Worm (Caenorhabditis elegans) whole organism, midembryonic: ENCODE data around the gene fbxb-42.
"Not testable (repeated sequence)": the region's sequence is repeated elsewhere in the genome, so short reads cannot be mapped to it uniquely, and the experiment has no call there.

Source experiments
- T22C8.4 ChIP-seq: fragments of 200-800 bp; sonication (Bioruptor generic); IDR thresholded peaks from 2 replicates; pipeline ENCODE4 v1.3.6; 2022; ENCODE audit warnings: missing genetic modification characterization, missing compliant biosample characterization
- cog-1 ChIP-seq: sonication (generic microtip); optimal IDR thresholded peaks from 2 replicates; lab custom pipeline; 2016; ENCODE audit warnings: missing genetic modification characterization, missing compliant biosample characterization
- flt-1 ChIP-seq: fragments of 200-800 bp; sonication (Bioruptor generic); IDR thresholded peaks from 2 replicates; pipeline ENCODE4 v1.3.6; 2022; ENCODE audit warnings: missing genetic modification characterization, missing compliant biosample characterization
- klf-2 ChIP-seq: fragments of 200-800 bp; sonication (Bioruptor generic); conservative IDR thresholded peaks from 2 replicates; pipeline ENCODE4 v1.3.6; 2022; ENCODE audit warnings: missing genetic modification reagents, missing genetic modification characterization, missing compliant biosample characterization
- med-1 ChIP-seq: sonication (generic microtip); optimal IDR thresholded peaks from 2 replicates; lab custom pipeline; 2017; ENCODE audit warnings: missing genetic modification characterization, mild to moderate bottlenecking, missing compliant biosample characterization, antibody characterized with exemption, missing genetic modification reagents; ENCODE audit not compliant: insufficient read depth
- ref-1 ChIP-seq: fragments of 200-800 bp; sonication (Bioruptor generic); conservative IDR thresholded peaks from 2 replicates; pipeline ENCODE4 v1.3.6; 2022; ENCODE audit warnings: missing genetic modification reagents, missing genetic modification characterization, missing compliant biosample characterization
- tab-1 ChIP-seq: fragments of 200-800 bp; sonication (Bioruptor generic); IDR thresholded peaks from 2 replicates; pipeline ENCODE4 v1.3.6; 2022; ENCODE audit warnings: missing genetic modification characterization, missing compliant biosample characterization
- ztf-23 ChIP-seq: fragments of 200-800 bp; sonication (Bioruptor generic); IDR thresholded peaks from 2 replicates; pipeline ENCODE4 v1.3.6; 2022; ENCODE audit warnings: missing genetic modification reagents, missing genetic modification characterization, missing compliant biosample characterization
- ztf-29 ChIP-seq: fragments of 200-800 bp; sonication (Bioruptor generic); IDR thresholded peaks from 2 replicates; pipeline ENCODE4 v1.3.6; 2022; ENCODE audit warnings: missing genetic modification reagents, missing genetic modification characterization, missing compliant biosample characterization

Gene fbxb-42

DNA sequence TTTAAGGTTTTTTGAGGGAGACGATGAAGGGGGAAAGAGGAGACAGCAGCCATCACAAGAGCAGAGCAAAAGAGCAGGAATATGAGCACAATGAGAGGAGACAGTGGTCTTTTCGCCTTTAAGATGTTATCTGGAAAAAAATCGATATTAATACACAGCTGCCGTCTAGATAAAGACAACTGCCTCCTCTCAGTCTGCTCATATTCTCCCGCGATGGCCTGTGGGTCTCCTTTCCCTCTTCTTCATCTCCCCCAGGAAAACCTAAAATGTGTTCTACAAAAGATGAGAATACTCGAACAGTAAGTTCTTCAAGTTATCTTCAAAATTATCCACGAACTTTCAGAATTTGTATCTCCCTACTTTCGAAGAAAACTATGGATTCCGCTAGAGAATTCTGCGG is 13.1 kb downstream of the fbxb-42 start, which contains the start of the genes fbxb-52 and fbxb-51:
Gene fbxb-52 (minus strand): TSS at position 101 of the 400 bp plus-strand sequence.
Gene fbxb-51 (plus strand): TSS at position 212 of the 400 bp plus-strand sequence.
- no peak for TF ChIP-seq T22C8.4 (GFP tag; lab: Robert Waterston, UW)
- no peak for TF ChIP-seq flt-1
- TF ChIP-seq ztf-23 (GFP tag; lab: Robert Waterston, UW): no peak
- no peak for TF ChIP-seq tab-1 (GFP tag; lab: Robert Waterston, UW)
- no peak for TF ChIP-seq med-1 (GFP tag; lab: Kevin White, UChicago)

DNA sequence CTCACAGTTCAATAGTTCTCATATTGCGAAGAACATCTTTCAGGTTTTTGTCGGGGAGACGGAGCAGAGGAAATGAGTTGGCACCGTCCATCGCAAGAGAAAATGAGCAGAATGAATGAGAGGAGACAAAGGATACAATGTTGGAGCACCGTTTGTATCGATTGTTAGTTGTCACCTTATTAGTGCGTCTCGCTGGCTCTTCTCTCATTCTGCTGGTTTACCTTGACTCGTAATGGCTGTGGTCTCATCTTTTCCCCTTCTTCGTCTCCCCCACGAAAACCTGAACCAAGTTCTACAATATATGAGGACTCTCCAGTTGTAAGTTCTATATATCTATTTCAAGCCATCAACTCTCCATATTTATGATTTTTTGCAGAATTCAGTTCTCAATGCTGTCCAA is 18.8 kb downstream of the fbxb-42 start, which contains the start of the genes fbxb-54 and fbxb-50:
Gene fbxb-54 (minus strand): TSS at position 101 of the 400 bp plus-strand sequence.
Gene fbxb-50 (plus strand): TSS at position 227 of the 400 bp plus-strand sequence.
- TF ChIP-seq tab-1, ref-1, T22C8.4 (GFP tag; lab: Robert Waterston, UW): not testable (repeated sequence)

DNA sequence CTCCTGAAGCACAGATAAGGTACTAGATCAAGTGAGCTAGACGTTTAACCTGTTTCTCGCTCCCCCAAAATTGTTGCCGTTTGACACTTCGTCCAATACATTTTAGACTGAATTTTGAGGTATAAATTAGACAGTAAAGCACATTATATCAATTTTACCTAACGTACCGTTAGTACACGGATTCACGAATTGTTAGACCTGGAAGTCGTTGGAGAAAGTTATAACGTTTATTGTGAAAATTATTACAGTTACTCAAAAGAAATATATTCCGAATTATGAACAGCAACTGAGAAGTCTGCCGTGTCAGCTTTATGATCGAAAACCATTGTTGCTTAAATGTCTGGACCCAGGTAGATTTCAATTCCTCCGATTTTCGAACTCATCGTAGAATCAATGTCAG is 23.4 kb downstream of the fbxb-42 start:
- TF ChIP-seq cog-1: no peak
- no peak for TF ChIP-seq ref-1 (GFP tag; lab: Robert Waterston, UW)
- no peak for TF ChIP-seq med-1 (GFP tag; lab: Kevin White, UChicago)
- TF ChIP-seq ztf-29 (GFP tag; lab: Robert Waterston, UW): no peak
- TF ChIP-seq T22C8.4 (GFP tag; lab: Robert Waterston, UW): no peak
- no peak for TF ChIP-seq tab-1 (GFP tag; lab: Robert Waterston, UW)
- TF ChIP-seq ztf-23 (GFP tag; lab: Robert Waterston, UW): no peak
- TF ChIP-seq flt-1: no peak
- no peak for TF ChIP-seq klf-2

DNA sequence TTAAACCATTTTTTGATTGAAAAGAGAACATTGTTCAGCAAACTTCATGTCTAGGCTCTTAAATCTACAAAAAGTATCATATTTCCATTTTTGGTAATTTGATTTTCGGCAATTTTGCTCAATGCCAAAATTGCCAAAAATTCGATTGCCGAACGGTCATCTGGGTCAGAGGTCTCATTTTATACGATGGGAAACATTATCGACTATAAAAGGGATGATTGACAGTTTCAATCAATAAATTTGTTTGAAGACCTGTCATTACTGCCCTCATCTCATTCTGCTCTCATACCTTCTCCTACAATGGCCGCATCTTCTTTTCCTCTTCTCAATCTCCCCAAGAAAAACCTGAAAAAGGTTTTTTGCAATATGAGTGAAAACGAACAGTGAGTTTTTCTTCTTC is 24.4 kb downstream of the fbxb-42 start, which contains the start of gene K05F6.14:
Gene K05F6.14 (plus strand): TSS at position 301 of the 400 bp plus-strand sequence.
- no peak for TF ChIP-seq ztf-23 (GFP tag; lab: Robert Waterston, UW)
- TF ChIP-seq klf-2: no peak

DNA sequence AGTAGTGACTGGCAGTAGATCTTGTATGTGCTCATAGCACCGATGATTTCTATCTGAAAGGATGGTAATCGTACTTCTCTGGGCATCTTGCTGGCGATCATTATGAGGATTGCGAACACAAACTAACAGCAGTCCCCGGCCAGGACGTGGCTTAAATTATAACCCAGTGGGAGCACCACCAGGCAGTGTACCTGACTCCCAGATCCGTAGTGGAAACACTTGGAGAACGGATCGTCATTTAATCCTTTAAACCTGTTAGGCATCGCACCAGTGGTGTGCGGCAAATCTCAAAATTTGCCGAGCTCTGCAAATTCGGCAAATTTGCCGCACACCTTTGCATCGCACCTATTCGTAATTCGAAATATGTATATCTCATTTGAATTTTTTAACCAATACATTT is 30.2 kb downstream of the fbxb-42 start, which contains the start of gene K05F6.8:
Gene K05F6.8 (minus strand): TSS at position 101 of the 400 bp plus-strand sequence.
- TF ChIP-seq cog-1 (no peak), med-1 (GFP tag; lab: Kevin White, UChicago) (no peak), tab-1 (GFP tag; lab: Robert Waterston, UW) (no peak), klf-2 (no peak), ztf-29 (GFP tag; lab: Robert Waterston, UW) (no peak)

DNA sequence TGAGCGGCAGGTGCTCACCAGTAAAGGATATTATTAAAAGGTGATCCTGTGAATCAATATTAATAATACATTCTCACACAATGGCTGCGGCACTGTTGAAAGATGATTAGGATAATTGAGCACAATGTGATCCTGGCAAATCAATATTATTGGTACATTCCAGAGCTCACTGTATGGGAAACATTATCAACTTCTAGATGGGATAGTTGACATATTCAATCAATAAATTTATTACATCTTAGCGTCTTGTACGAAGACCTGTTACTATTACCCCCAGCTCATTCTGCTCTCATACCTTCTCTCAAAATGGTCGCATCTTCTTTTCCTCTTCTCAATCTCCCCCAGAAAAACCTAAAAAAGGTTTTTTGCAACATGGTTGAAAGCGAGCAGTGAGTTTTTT is 30.8 kb downstream of the fbxb-42 start, which contains the start of gene fbxb-49:
Gene fbxb-49 (plus strand): TSS at position 301 of the 400 bp plus-strand sequence.
- TF ChIP-seq ztf-23 (GFP tag; lab: Robert Waterston, UW): no peak
- TF ChIP-seq klf-2: no peak
- no peak for TF ChIP-seq cog-1
- no peak for TF ChIP-seq flt-1
- no peak for TF ChIP-seq T22C8.4 (GFP tag; lab: Robert Waterston, UW)

DNA sequence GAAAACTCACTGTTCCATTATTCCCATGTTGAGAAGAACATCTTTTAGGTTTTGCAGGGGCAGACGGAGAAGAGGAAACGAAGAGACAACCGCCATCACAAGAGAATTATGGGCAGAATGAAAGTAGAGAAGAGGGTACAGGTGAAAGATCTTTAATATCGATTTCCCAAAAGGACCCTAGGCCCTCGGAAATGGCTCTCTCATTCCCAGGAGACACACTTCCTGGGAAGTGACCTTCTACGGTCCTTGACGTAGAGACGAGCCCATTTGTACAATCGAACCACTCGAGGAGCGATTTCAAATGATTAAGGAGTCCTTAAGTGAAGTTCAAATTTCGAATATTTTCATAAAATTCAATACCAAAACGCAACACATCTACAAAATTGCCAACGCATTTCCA is 33.6 kb downstream of the fbxb-42 start, which contains the start of gene fbxb-46:
Gene fbxb-46 (minus strand): TSS at position 101 of the 400 bp plus-strand sequence.
- TF ChIP-seq ztf-29 (GFP tag; lab: Robert Waterston, UW) (no peak), ref-1 (GFP tag; lab: Robert Waterston, UW) (no peak), flt-1 (no peak), med-1 (GFP tag; lab: Kevin White, UChicago) (no peak), tab-1 (GFP tag; lab: Robert Waterston, UW) (no peak), ztf-23 (GFP tag; lab: Robert Waterston, UW) (no peak), klf-2 (no peak), cog-1 (no peak), T22C8.4 (GFP tag; lab: Robert Waterston, UW) (no peak)

DNA sequence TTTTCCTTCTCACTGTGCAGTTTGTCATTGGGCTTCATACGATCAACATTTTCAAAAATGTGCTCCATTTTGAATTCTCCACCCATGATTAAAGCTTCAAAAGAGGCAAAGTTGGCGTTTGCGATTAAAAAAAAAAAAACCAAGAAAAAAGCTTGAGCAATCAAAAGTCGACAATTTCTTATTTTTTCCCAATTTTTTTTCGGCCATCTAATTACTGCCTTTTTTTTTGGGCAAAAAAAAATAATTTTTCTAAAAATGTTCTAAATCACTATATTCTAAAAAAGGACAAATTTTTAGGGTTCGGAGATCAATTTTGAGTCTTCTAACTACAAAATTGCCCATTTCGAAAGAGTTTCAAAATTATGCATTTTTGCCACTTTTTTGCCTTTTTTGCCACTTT is 38.6 kb downstream of the fbxb-42 start, which contains the start of gene K05F6.10:
Gene K05F6.10 (minus strand): TSS at position 101 of the 400 bp plus-strand sequence.
- no peak for TF ChIP-seq ref-1 (GFP tag; lab: Robert Waterston, UW)
- no peak for TF ChIP-seq T22C8.4 (GFP tag; lab: Robert Waterston, UW)
- TF ChIP-seq tab-1 (GFP tag; lab: Robert Waterston, UW): no peak
- no peak for TF ChIP-seq med-1 (GFP tag; lab: Kevin White, UChicago)
- TF ChIP-seq flt-1: no peak
- TF ChIP-seq klf-2: no peak
- TF ChIP-seq cog-1: no peak
- no peak for TF ChIP-seq ztf-29 (GFP tag; lab: Robert Waterston, UW)
- TF ChIP-seq ztf-23 (GFP tag; lab: Robert Waterston, UW): no peak

DNA sequence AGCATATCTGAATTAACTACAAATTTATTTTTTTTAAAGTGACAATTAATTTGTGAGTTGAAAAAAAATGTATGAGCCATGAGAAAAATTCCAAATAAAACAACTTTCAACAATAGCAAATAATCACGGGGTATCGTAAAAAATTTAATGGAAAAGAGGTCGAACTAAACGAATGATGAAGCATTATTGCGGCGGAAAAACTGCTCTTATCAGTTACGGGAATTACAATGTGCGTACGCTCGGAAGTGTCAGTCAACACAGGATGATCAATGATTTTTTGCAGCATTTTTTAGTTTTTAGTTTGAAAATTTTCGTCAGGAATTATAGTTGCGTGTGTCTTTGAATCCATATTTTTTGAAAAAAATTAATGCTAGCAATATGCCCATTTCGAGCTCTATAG is 39.4 kb downstream of the fbxb-42 start:
- TF ChIP-seq tab-1 (GFP tag; lab: Robert Waterston, UW): no peak
- TF ChIP-seq ztf-23 (GFP tag; lab: Robert Waterston, UW): no peak
- TF ChIP-seq cog-1: no peak
- TF ChIP-seq ztf-29 (GFP tag; lab: Robert Waterston, UW): no peak
- no peak for TF ChIP-seq flt-1
- no peak for TF ChIP-seq klf-2
- no peak for TF ChIP-seq med-1 (GFP tag; lab: Kevin White, UChicago)
- no peak for TF ChIP-seq T22C8.4 (GFP tag; lab: Robert Waterston, UW)
- no peak for TF ChIP-seq ref-1 (GFP tag; lab: Robert Waterston, UW)

DNA sequence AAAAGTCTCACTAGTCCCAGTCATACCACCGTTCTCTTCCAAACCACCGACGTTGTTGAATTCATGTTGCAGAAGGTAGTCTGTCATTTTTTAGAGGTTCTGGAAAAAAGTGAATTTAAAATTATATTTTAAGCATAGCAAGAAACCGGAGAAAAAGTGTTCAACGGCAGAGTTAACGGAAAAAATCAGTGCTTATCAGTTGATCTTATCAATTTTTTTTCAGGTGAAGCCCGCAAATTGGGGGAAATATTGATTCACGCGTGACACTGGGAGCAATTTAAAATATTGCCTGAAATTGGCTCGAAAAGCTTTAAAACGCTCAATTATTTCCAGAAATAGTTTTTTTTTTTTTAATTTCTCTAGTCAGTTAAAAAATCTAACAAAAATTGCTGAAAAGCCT is 42.5 kb downstream of the fbxb-42 start, which contains the start of gene math-38:
Gene math-38 (minus strand): TSS at position 101 of the 400 bp plus-strand sequence.
- TF ChIP-seq T22C8.4 (GFP tag; lab: Robert Waterston, UW) (no peak), tab-1 (GFP tag; lab: Robert Waterston, UW) (no peak), ztf-23 (GFP tag; lab: Robert Waterston, UW) (no peak), ztf-29 (GFP tag; lab: Robert Waterston, UW) (no peak), med-1 (GFP tag; lab: Kevin White, UChicago) (no peak), ref-1 (GFP tag; lab: Robert Waterston, UW) (no peak), flt-1 (no peak), cog-1 (no peak), klf-2 (no peak)
